Fruit fly (Drosophila melanogaster) whole organism, embryonic: ENCODE measurements around the gene Chchd3.
A peak's percentile ranks its signal among the peaks of the same experiment; 100 is the strongest.

Experiments used
- CG12744 ChIP-seq: fragments of 200-800 bp; sonication (Bioruptor generic); optimal IDR thresholded peaks from 2 replicates; lab custom pipeline; 2016; ENCODE audit warnings: missing biosample characterization, missing genetic modification characterization
- CG2875 ChIP-seq: fragments of 200-800 bp; sonication (Bioruptor generic); optimal IDR thresholded peaks from 2 replicates; lab custom pipeline; 2017; ENCODE audit warnings: missing biosample characterization, mild to moderate bottlenecking, missing genetic modification characterization, missing genetic modification reagents
- CG7357 ChIP-seq: fragments of 200-800 bp; sonication (Bioruptor generic); IDR thresholded peaks from 3 replicates; pipeline ENCODE4 v1.3.6; 2022; ENCODE audit warnings: missing biosample characterization, missing genetic modification characterization
- D19A ChIP-seq: fragments of 200-800 bp; optimal IDR thresholded peaks from 3 replicates; lab custom pipeline; 2019; ENCODE audit warnings: missing biosample characterization, mild to moderate bottlenecking, missing genetic modification characterization, moderate library complexity
- Dll ChIP-seq: fragments of 200-800 bp; sonication (Bioruptor generic); IDR thresholded peaks from 4 replicates; pipeline ENCODE4 v1.3.6; 2022; ENCODE audit warnings: missing biosample characterization, missing genetic modification characterization; ENCODE audit not compliant: partially characterized antibody
- Meics ChIP-seq: fragments of 200-800 bp; sonication (Bioruptor generic); optimal IDR thresholded peaks from 2 replicates; lab custom pipeline; 2017; ENCODE audit warnings: missing biosample characterization, mild to moderate bottlenecking, missing genetic modification characterization
- Neu2 ChIP-seq: fragments of 200-800 bp; sonication (Bioruptor generic); optimal IDR thresholded peaks from 3 replicates; lab custom pipeline; 2016; ENCODE audit warnings: missing biosample characterization, missing genetic modification characterization, borderline replicate concordance
- Rfx ChIP-seq: fragments of 200-800 bp; sonication (Bioruptor generic); IDR thresholded peaks from 2 replicates; pipeline ENCODE4 v1.3.6; 2022; ENCODE audit warnings: missing biosample characterization, missing genetic modification characterization
- Xbp1 ChIP-seq: fragments of 200-800 bp; sonication (Bioruptor generic); optimal IDR thresholded peaks from 3 replicates; lab custom pipeline; 2016; ENCODE audit warnings: missing biosample characterization, mild to moderate bottlenecking, missing genetic modification characterization
- cg ChIP-seq: fragments of 200-800 bp; sonication (Bioruptor generic); optimal IDR thresholded peaks from 3 replicates; lab custom pipeline; 2019; ENCODE audit warnings: missing biosample characterization, mild to moderate bottlenecking, missing genetic modification characterization, moderate library complexity
- croc ChIP-seq: fragments of 200-800 bp; sonication (Bioruptor generic); conservative IDR thresholded peaks from 3 replicates; pipeline ENCODE4 v1.3.6; 2022; ENCODE audit warnings: missing biosample characterization, missing genetic modification characterization
- kni ChIP-seq: fragments of 200-800 bp; sonication (Bioruptor generic); optimal IDR thresholded peaks from 3 replicates; lab custom pipeline; 2017; ENCODE audit warnings: mild to moderate bottlenecking, missing biosample characterization, missing genetic modification reagents, missing genetic modification characterization
- usp ChIP-seq: fragments of >200 bp; optimal IDR thresholded peaks from 2 replicates; lab custom pipeline; 2017; ENCODE audit warnings: missing biosample characterization, missing genetic modification characterization

- TF ChIP-seq croc (GFP tag; lab: Robert Waterston, UW), result no peak
- no peak for TF ChIP-seq kni (GFP tag; lab: Kevin White, UChicago)
- TF ChIP-seq Xbp1 (GFP tag; lab: Kevin White, UChicago), result no peak
- peak; percentile 22 for TF ChIP-seq cg (GFP tag; lab: Kevin White, UChicago)
- TF ChIP-seq D19A (tag; lab: Kevin White, UChicago), result no peak
- TF ChIP-seq CG7357 (GFP tag; lab: Robert Waterston, UW), result no peak
- peak; percentile 24 for TF ChIP-seq Meics (GFP tag; lab: Kevin White, UChicago)
- TF ChIP-seq CG2875, result no peak
- TF ChIP-seq Dll (GFP tag; lab: Robert Waterston, UW), result no peak
- TF ChIP-seq Rfx (GFP tag; lab: Robert Waterston, UW), result peak; percentile 59
- TF ChIP-seq CG12744, result no peak
- TF ChIP-seq Neu2 (GFP tag; lab: Kevin White, UChicago), result no peak
- TF ChIP-seq usp (GFP tag; lab: Kevin White, UChicago), result no peak
Observed at dm6 chr3R:31038473-31039424, 15.0 kb downstream of the Chchd3 start, which contains the start of gene CanA1.
